Fruit fly (Drosophila melanogaster) whole organism, embryonic: ENCODE results near the gene GluClalpha.
A peak's percentile ranks its signal among the peaks of the same experiment; 100 is the strongest.

Experiments used
- Atf6 ChIP-seq: fragments of 200-800 bp; sonication (Bioruptor generic); IDR thresholded peaks from 2 replicates; pipeline ENCODE4 v1.3.6; 2022; ENCODE audit warnings: missing biosample characterization, missing genetic modification characterization
- BEAF-32 ChIP-seq: fragments of 200-800 bp; sonication (Bioruptor generic); optimal IDR thresholded peaks from 3 replicates; lab custom pipeline; 2017; ENCODE audit warnings: missing biosample characterization, missing genetic modification characterization, mild to moderate bottlenecking, moderate library complexity, missing genetic modification reagents
- Bdp1 ChIP-seq: fragments of 200-800 bp; sonication (Bioruptor generic); optimal IDR thresholded peaks from 3 replicates; lab custom pipeline; 2016; ENCODE audit warnings: missing biosample characterization, missing genetic modification characterization
- CG10543 ChIP-seq: fragments of 200-800 bp; sonication (Bioruptor generic); optimal IDR thresholded peaks from 3 replicates; lab custom pipeline; 2017; ENCODE audit warnings: missing biosample characterization, mild to moderate bottlenecking, missing genetic modification characterization, moderate library complexity
- CG15269 ChIP-seq: fragments of 200-800 bp; sonication (Bioruptor generic); optimal IDR thresholded peaks from 2 replicates; lab custom pipeline; 2018; ENCODE audit warnings: missing biosample characterization, mild to moderate bottlenecking, missing genetic modification characterization, moderate library complexity
- CG1602 ChIP-seq: fragments of 200-800 bp; sonication (Bioruptor generic); optimal IDR thresholded peaks from 3 replicates; lab custom pipeline; 2016; ENCODE audit warnings: missing biosample characterization, missing genetic modification characterization
- CG18262 ChIP-seq: fragments of 200-800 bp; optimal IDR thresholded peaks from 3 replicates; lab custom pipeline; 2019; ENCODE audit warnings: missing biosample characterization, mild to moderate bottlenecking, missing genetic modification characterization, moderate library complexity
- CG2120 ChIP-seq: fragments of 200-800 bp; sonication (Bioruptor generic); optimal IDR thresholded peaks from 3 replicates; lab custom pipeline; 2016; ENCODE audit warnings: missing biosample characterization, missing genetic modification characterization
- CG2712 ChIP-seq: fragments of 200-800 bp; optimal IDR thresholded peaks from 3 replicates; lab custom pipeline; 2019; ENCODE audit warnings: missing biosample characterization, mild to moderate bottlenecking, missing genetic modification characterization, moderate library complexity
- CG30020 ChIP-seq: fragments of 200-800 bp; optimal IDR thresholded peaks from 2 replicates; lab custom pipeline; 2019; ENCODE audit warnings: missing biosample characterization, mild to moderate bottlenecking, missing genetic modification characterization, moderate library complexity
- CG31441 ChIP-seq: fragments of 200-800 bp; sonication (Bioruptor generic); IDR thresholded peaks from 2 replicates; pipeline ENCODE4 v1.3.6; 2022; ENCODE audit warnings: missing biosample characterization, missing genetic modification characterization
- CG34376 ChIP-seq: fragments of 200-800 bp; sonication (Bioruptor generic); optimal IDR thresholded peaks from 2 replicates; lab custom pipeline; 2018; ENCODE audit warnings: missing biosample characterization, mild to moderate bottlenecking, missing genetic modification characterization
- CG42726 ChIP-seq: fragments of 200-800 bp; sonication (Bioruptor generic); IDR thresholded peaks from 2 replicates; pipeline ENCODE4 v1.3.6; 2022; ENCODE audit warnings: missing biosample characterization, missing genetic modification characterization; ENCODE audit not compliant: partially characterized antibody
- CG8290 ChIP-seq, 3 experiments: fragments of 200-800 bp; sonication (Bioruptor generic); optimal IDR thresholded peaks; 2 replicates each; lab custom pipeline; 2016 to 2019; ENCODE audit warnings: missing biosample characterization in 3 of 3, missing genetic modification characterization in 3 of 3, mild to moderate bottlenecking in 2 of 3, moderate library complexity in 1 of 3
- CG9437 ChIP-seq: fragments of 200-800 bp; sonication (Bioruptor generic); optimal IDR thresholded peaks from 2 replicates; lab custom pipeline; 2018; ENCODE audit warnings: missing biosample characterization, mild to moderate bottlenecking, missing genetic modification characterization
- GATAe ChIP-seq: fragments of 200-800 bp; sonication (Bioruptor generic); conservative IDR thresholded peaks from 2 replicates; pipeline ENCODE4 v1.3.6; 2022; ENCODE audit warnings: missing biosample characterization, missing genetic modification characterization
- Hr78 ChIP-seq, 2 experiments: fragments of 200-800 bp in 1 of 2; fragments of >200 bp in 1 of 2; sonication (Bioruptor generic) in 1 of 2; optimal IDR thresholded peaks; 2 replicates each; lab custom pipeline; 2017 to 2019; ENCODE audit warnings: missing biosample characterization in 2 of 2, missing genetic modification characterization in 2 of 2, mild to moderate bottlenecking in 1 of 2, moderate library complexity in 1 of 2
- Lim3 ChIP-seq: fragments of 200-800 bp; sonication (Bioruptor generic); IDR thresholded peaks from 2 replicates; pipeline ENCODE4 v1.3.6; 2022; ENCODE audit warnings: missing biosample characterization, missing genetic modification characterization
- Med ChIP-seq: fragments of 200-800 bp; sonication (Bioruptor generic); peaks from one replicate; lab custom pipeline; 2016; ENCODE audit warnings: missing biosample characterization, missing genetic modification characterization, mild to moderate bottlenecking, inconsistent platforms, moderate library complexity
- Nf-YC ChIP-seq: fragments of 200-800 bp; optimal IDR thresholded peaks from 3 replicates; lab custom pipeline; 2019; ENCODE audit warnings: missing biosample characterization, mild to moderate bottlenecking, missing genetic modification characterization, moderate library complexity
- Oaz ChIP-seq: fragments of 200-800 bp; sonication (Bioruptor generic); IDR thresholded peaks from 2 replicates; pipeline ENCODE4 v1.3.6; 2022; ENCODE audit warnings: missing biosample characterization, missing genetic modification characterization
- Sox102F ChIP-seq: fragments of 200-800 bp; sonication (Bioruptor generic); optimal IDR thresholded peaks from 2 replicates; lab custom pipeline; 2018; ENCODE audit warnings: missing biosample characterization, mild to moderate bottlenecking, missing genetic modification characterization, moderate library complexity
- YL-1 ChIP-seq: fragments of 200-800 bp; sonication (Bioruptor generic); optimal IDR thresholded peaks from 3 replicates; lab custom pipeline; 2017; ENCODE audit warnings: missing biosample characterization, mild to moderate bottlenecking, missing genetic modification characterization
- ap ChIP-seq: fragments of 200-800 bp; sonication (Bioruptor generic); IDR thresholded peaks from 2 replicates; pipeline ENCODE4 v1.3.6; 2022; ENCODE audit warnings: missing biosample characterization, missing genetic modification characterization
- ato ChIP-seq: fragments of 200-800 bp; sonication (Bioruptor generic); IDR thresholded peaks from 2 replicates; pipeline ENCODE4 v1.3.6; 2022; ENCODE audit warnings: missing biosample characterization, missing genetic modification characterization; ENCODE audit not compliant: partially characterized antibody
- az2 ChIP-seq: fragments of 200-800 bp; sonication (Bioruptor generic); optimal IDR thresholded peaks from 3 replicates; lab custom pipeline; 2016; ENCODE audit warnings: missing biosample characterization, missing genetic modification characterization
- cad ChIP-seq: fragments of >200 bp; optimal IDR thresholded peaks from 2 replicates; lab custom pipeline; 2017; ENCODE audit warnings: missing biosample characterization, missing genetic modification characterization
- chinmo ChIP-seq: fragments of 200-800 bp; sonication (Bioruptor generic); IDR thresholded peaks from 4 replicates; pipeline ENCODE4 v1.3.6; 2022; ENCODE audit warnings: missing biosample characterization, missing genetic modification characterization; ENCODE audit not compliant: partially characterized antibody
- cwo ChIP-seq: fragments of 200-800 bp; sonication (Bioruptor generic); optimal IDR thresholded peaks from 3 replicates; lab custom pipeline; 2017; ENCODE audit warnings: missing biosample characterization, missing genetic modification characterization, mild to moderate bottlenecking, moderate library complexity, missing genetic modification reagents
- dysf ChIP-seq: fragments of 200-800 bp; sonication (Bioruptor generic); IDR thresholded peaks from 3 replicates; pipeline ENCODE4 v1.3.6; 2022; ENCODE audit warnings: missing biosample characterization, missing genetic modification characterization
- exex ChIP-seq: fragments of 200-800 bp; sonication (Bioruptor generic); optimal IDR thresholded peaks from 4 replicates; lab custom pipeline; 2018; ENCODE audit warnings: missing biosample characterization, mild to moderate bottlenecking, missing genetic modification characterization, moderate library complexity
- ftz-f1 ChIP-seq: fragments of 200-800 bp; sonication (Bioruptor generic); optimal IDR thresholded peaks from 2 replicates; lab custom pipeline; 2016; ENCODE audit warnings: missing biosample characterization, missing genetic modification characterization
- grn ChIP-seq: fragments of 200-800 bp; sonication (Bioruptor generic); optimal IDR thresholded peaks from 3 replicates; lab custom pipeline; 2017; ENCODE audit warnings: missing biosample characterization, missing genetic modification characterization
- hb ChIP-seq: fragments of 200-800 bp; sonication (Bioruptor generic); IDR thresholded peaks from 3 replicates; pipeline ENCODE4 v1.3.6; 2022; ENCODE audit warnings: missing biosample characterization, missing genetic modification characterization; ENCODE audit not compliant: partially characterized antibody
- lab ChIP-seq: fragments of 200-800 bp; sonication (Bioruptor generic); optimal IDR thresholded peaks from 3 replicates; lab custom pipeline; 2017; ENCODE audit warnings: missing biosample characterization, missing genetic modification characterization, mild to moderate bottlenecking, moderate library complexity, missing genetic modification reagents
- mam ChIP-seq: fragments of 200-800 bp; sonication (Bioruptor generic); optimal IDR thresholded peaks from 3 replicates; lab custom pipeline; 2016; ENCODE audit warnings: missing biosample characterization, missing genetic modification characterization
- mirr ChIP-seq: fragments of 200-800 bp; sonication (Bioruptor generic); optimal IDR thresholded peaks from 3 replicates; lab custom pipeline; 2018; ENCODE audit warnings: missing biosample characterization, mild to moderate bottlenecking, missing genetic modification characterization
- nerfin-2 ChIP-seq: fragments of 200-800 bp; sonication (Bioruptor generic); IDR thresholded peaks from 2 replicates; pipeline ENCODE4 v1.3.6; 2022; ENCODE audit warnings: missing biosample characterization, missing genetic modification characterization; ENCODE audit not compliant: partially characterized antibody
- sd ChIP-seq: fragments of 200-800 bp; sonication (Bioruptor generic); optimal IDR thresholded peaks from 3 replicates; lab custom pipeline; 2018; ENCODE audit warnings: missing biosample characterization, mild to moderate bottlenecking, missing genetic modification characterization, moderate library complexity
- sug ChIP-seq: fragments of 200-800 bp; optimal IDR thresholded peaks from 2 replicates; lab custom pipeline; 2019; ENCODE audit warnings: missing biosample characterization, mild to moderate bottlenecking, missing genetic modification characterization, moderate library complexity
- vnd ChIP-seq: fragments of 200-800 bp; sonication (Bioruptor generic); IDR thresholded peaks from 3 replicates; pipeline ENCODE4 v1.3.6; 2022; ENCODE audit warnings: missing biosample characterization, missing genetic modification characterization; ENCODE audit not compliant: partially characterized antibody
- wor ChIP-seq: fragments of 200-800 bp; sonication (Bioruptor generic); IDR thresholded peaks from 2 replicates; pipeline ENCODE4 v1.3.6; 2022; ENCODE audit warnings: missing biosample characterization, missing genetic modification characterization
- zen2 ChIP-seq: fragments of 200-800 bp; sonication (Bioruptor generic); IDR thresholded peaks from 3 replicates; pipeline ENCODE4 v1.3.6; 2022; ENCODE audit warnings: missing biosample characterization, missing genetic modification characterization; ENCODE audit not compliant: partially characterized antibody

GluClalpha gene

DNA sequence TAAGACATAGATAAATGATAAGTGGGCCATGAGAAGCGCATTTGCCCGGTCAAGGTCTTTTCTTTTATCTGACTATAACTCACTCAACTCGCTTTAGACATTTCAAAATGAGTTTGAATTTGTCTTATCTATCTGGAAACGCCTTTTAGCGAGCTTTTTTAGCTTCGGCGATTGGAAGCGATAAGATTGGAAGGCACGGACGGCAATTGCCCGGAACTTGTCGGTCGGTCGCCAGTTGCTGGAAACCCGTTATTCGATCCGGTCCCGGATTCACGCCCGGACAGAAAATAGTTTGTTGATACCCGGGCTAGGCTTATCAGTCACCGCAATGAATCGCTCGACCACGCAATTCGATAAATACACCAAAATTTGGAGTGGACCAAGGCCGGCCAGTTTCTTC is 52.8 kb downstream of the GluClalpha start, which contains the start of gene Acsx4 (continued):
- TF ChIP-seq chinmo (GFP tag; lab: Robert Waterston, UW) (0 out of 4 replicates have a peak, but pooled peaks have one; percentile 34), cwo (peak; percentile 10), az2 (GFP tag; lab: Kevin White, UChicago) (no peak), Med (peak; percentile 53), CG34376 (GFP tag; lab: Kevin White, UChicago) (peak; percentile 79), GATAe (peak; percentile 82), YL-1 (no peak), exex (tag; lab: Kevin White, UChicago) (peak; percentile 55), lab (GFP tag; lab: Kevin White, UChicago) (peak; percentile 48), ap (GFP tag; lab: Robert Waterston, UW) (no peak), CG10543 (GFP tag; lab: Kevin White, UChicago) (peak; percentile 25), ftz-f1 (GFP tag; lab: Kevin White, UChicago) (peak; percentile 42), Oaz (no peak)

dm6 chr3R:19785451-19785850 is 54.9 kb downstream of the GluClalpha start:
- TF ChIP-seq GATAe (0 out of 2 replicates have a peak, but pooled peaks have one; percentile 15), exex (tag; lab: Kevin White, UChicago) (peak; percentile 87), sug (tag; lab: Kevin White, UChicago) (peak; percentile 67), mam (GFP tag; lab: Kevin White, UChicago) (no peak), CG34376 (GFP tag; lab: Kevin White, UChicago) (peak; percentile 73), mirr (GFP tag; lab: Kevin White, UChicago) (peak; percentile 64), CG2712 (no peak), Nf-YC (tag; lab: Kevin White, UChicago) (no peak), sd (tag; lab: Kevin White, UChicago) (peak; percentile 78), BEAF-32 (peak; percentile 4), grn (peak; percentile 78), Hr78 (GFP tag; optimal IDR thresholded peaks at IDR 0.05; lab: Kevin White, UChicago) (peak in 1 of 2 experiments; percentile 95)

- TF ChIP-seq sd (tag; lab: Kevin White, UChicago) (no peak), wor (GFP tag; lab: Robert Waterston, UW) (no peak), CG8290 (GFP tag; optimal IDR thresholded peaks at IDR 0.05; lab: Kevin White, UChicago) (no peak), CG8290 (tag; optimal IDR thresholded peaks at IDR 0.05; lab: Kevin White, UChicago) (no peak), Lim3 (no peak), dysf (GFP tag; lab: Robert Waterston, UW) (no peak), CG30020 (no peak), CG15269 (tag; lab: Kevin White, UChicago) (no peak), CG1602 (GFP tag; lab: Kevin White, UChicago) (no peak), CG31441 (GFP tag; lab: Robert Waterston, UW) (no peak)
Measured at dm6 chr3R:19788770-19789169, 58.3 kb downstream of the GluClalpha start.

- TF ChIP-seq Sox102F: no peak
- peak; percentile 85 for TF ChIP-seq nerfin-2
- TF ChIP-seq hb (GFP tag; lab: Robert Waterston, UW): peak; percentile 59; the same call in 1 of the 3 replicates
- TF ChIP-seq CG18262: no peak
- TF ChIP-seq Bdp1 (GFP tag; lab: Kevin White, UChicago): peak; percentile 99
- no peak for TF ChIP-seq CG15269 (tag; lab: Kevin White, UChicago)
- TF ChIP-seq Atf6: peak; percentile 23; the same call in 1 of the 2 replicates
- peak; percentile 68; the same call in 2 of the 3 replicates for TF ChIP-seq zen2
- peak; percentile 72 for TF ChIP-seq vnd (GFP tag; lab: Robert Waterston, UW)
- no peak for TF ChIP-seq CG2120
- TF ChIP-seq ato (GFP tag; lab: Robert Waterston, UW): peak; percentile 68
- TF ChIP-seq CG9437 (GFP tag; lab: Kevin White, UChicago): no peak
- peak; percentile 89 for TF ChIP-seq CG42726 (GFP tag; lab: Robert Waterston, UW)
- peak; percentile 84 for TF ChIP-seq cad (GFP tag; lab: Kevin White, UChicago)
Measured at dm6 chr3R:19789942-19790774, 59.6 kb downstream of the GluClalpha start.
